Fruit fly (Drosophila melanogaster) whole organism, prepupa: ENCODE measurements around the gene pum.

Experiments
- CG6808 ChIP-seq: fragments of 200-800 bp; sonication (Bioruptor generic); optimal IDR thresholded peaks from 3 replicates; lab custom pipeline; 2017; ENCODE audit warnings: missing biosample characterization, missing genetic modification characterization, mild to moderate bottlenecking, moderate library complexity, missing genetic modification reagents
- Sox102F ChIP-seq: fragments of 200-800 bp; sonication (Bioruptor generic); optimal IDR thresholded peaks from 2 replicates; lab custom pipeline; 2016; ENCODE audit warnings: missing biosample characterization, mild to moderate bottlenecking, missing genetic modification characterization

- TF ChIP-seq Sox102F (GFP tag; lab: Kevin White, UChicago) (peak; percentile 48), CG6808 (GFP tag; lab: Kevin White, UChicago) (no peak)
These were observed 102.3 kb downstream of the pum start for dm6 chr3R:9135141-9135540.
